Fruit fly (Drosophila melanogaster): ENCODE measurements around the gene Cyp4s3.

Gene Cyp4s3

dm6 chrX:15080780-15081402 lies 35.5 kb downstream of the Cyp4s3 start, which contains the start of gene CG33177 (continued):
- TF ChIP-seq Mes4 (GFP tag; optimal IDR thresholded peaks at IDR 0.05) (peak; percentile 5), Trl (optimal IDR thresholded peaks at IDR 0.05) (no peak), Trl (GFP tag; optimal IDR thresholded peaks at IDR 0.05) (no peak), gt (GFP tag; IDR thresholded peaks at IDR 0.05) (no peak), CG9609 (GFP tag; optimal IDR thresholded peaks at IDR 0.05) (no peak), Xbp1 (GFP tag; optimal IDR thresholded peaks at IDR 0.05) (peak; percentile 28), Dp (GFP tag; optimal IDR thresholded peaks at IDR 0.05) (peak; percentile 8), ftz-f1 (GFP tag; optimal IDR thresholded peaks at IDR 0.05) (no peak), slp2 (GFP tag; optimal IDR thresholded peaks at IDR 0.05) (no peak), BtbVII (GFP tag; optimal IDR thresholded peaks at IDR 0.05) (no peak), Oli (tag; optimal IDR thresholded peaks at IDR 0.05) (no peak), CG16813 (GFP tag; IDR thresholded peaks at IDR 0.05; ENCODE audit: partially characterized antibody) (no peak), Eip74EF (GFP tag; optimal IDR thresholded peaks at IDR 0.05) (peak in 1 of 2 experiments; percentile 34), ash1 (GFP tag; optimal IDR thresholded peaks at IDR 0.05) (no peak), CG16863 (GFP tag; optimal IDR thresholded peaks at IDR 0.05) (no peak), CG14860 (GFP tag; IDR thresholded peaks at IDR 0.05; ENCODE audit: partially characterized antibody) (no peak), wor (GFP tag; IDR thresholded peaks at IDR 0.05) (no peak), CG8290 (GFP tag; optimal IDR thresholded peaks at IDR 0.05) (peak; percentile 43), CG8290 (tag; optimal IDR thresholded peaks at IDR 0.05) (peak in 1 of 2 experiments; percentile 8), sens-2 (GFP tag; IDR thresholded peaks at IDR 0.05) (no peak), CG17186 (GFP tag; optimal IDR thresholded peaks at IDR 0.05) (no peak), CG10543 (GFP tag; optimal IDR thresholded peaks at IDR 0.05) (peak; percentile 26), zen (tag; optimal IDR thresholded peaks at IDR 0.05) (peak; percentile 79), CG18619 (GFP tag; optimal IDR thresholded peaks at IDR 0.05) (peak; percentile 16), Awh (GFP tag; IDR thresholded peaks at IDR 0.05) (no peak)

DNA sequence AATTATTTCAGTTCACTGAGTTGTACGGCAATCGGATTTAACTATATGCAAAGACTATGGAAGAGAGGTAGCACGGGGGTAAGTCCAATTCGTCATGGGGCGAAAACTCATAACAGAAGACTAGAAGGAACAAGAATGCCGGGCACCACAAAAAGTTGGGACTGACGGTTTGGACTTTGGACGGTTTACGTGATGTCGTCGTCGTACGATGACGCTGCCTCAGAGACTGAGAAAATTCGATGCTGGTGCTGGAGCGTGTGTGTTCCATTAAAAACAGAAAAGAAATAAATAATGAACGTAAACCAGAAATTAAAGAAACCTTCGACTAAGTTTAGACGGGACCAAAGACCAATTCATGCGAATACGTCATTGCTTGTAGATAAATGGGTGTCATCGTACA lies 36.4 kb downstream of the Cyp4s3 start:
- TF ChIP-seq zen2 (GFP tag; IDR thresholded peaks at IDR 0.05; ENCODE audit: partially characterized antibody): no peak
- peak; percentile 93 for TF ChIP-seq nom (GFP tag; optimal IDR thresholded peaks at IDR 0.05)
- peak; percentile 2 for TF ChIP-seq D19B (GFP tag; optimal IDR thresholded peaks at IDR 0.05)
- peak; percentile 28 for TF ChIP-seq CG13894 (tag; optimal IDR thresholded peaks at IDR 0.05)
- TF ChIP-seq nerfin-2 (GFP tag; IDR thresholded peaks at IDR 0.05; ENCODE audit: partially characterized antibody): no peak
- TF ChIP-seq bsh (GFP tag; optimal IDR thresholded peaks at IDR 0.05): peak in 1 of 2 experiments; percentile 17

- peak; percentile 22 for TF ChIP-seq sd (tag; optimal IDR thresholded peaks at IDR 0.05)
- TF ChIP-seq CG34376 (GFP tag; optimal IDR thresholded peaks at IDR 0.05): peak; percentile 60
- TF ChIP-seq Sox102F (GFP tag; optimal IDR thresholded peaks at IDR 0.05): no peak
- peak; percentile 25 for TF ChIP-seq sug (tag; optimal IDR thresholded peaks at IDR 0.05)
- no peak for TF ChIP-seq CG8089 (GFP tag; optimal IDR thresholded peaks at IDR 0.05)
- peak; percentile 8 for TF ChIP-seq D19B (GFP tag; optimal IDR thresholded peaks at IDR 0.05)
- no peak for TF ChIP-seq CG10431 (GFP tag; optimal IDR thresholded peaks at IDR 0.05)
- peak; percentile 2 for TF ChIP-seq cwo (GFP tag; optimal IDR thresholded peaks at IDR 0.05)
- peak in 1 of 2 experiments; percentile 65 for TF ChIP-seq Pdp1 (GFP tag; optimal IDR thresholded peaks at IDR 0.05)
- TF ChIP-seq sens (GFP tag): peak; percentile 23
- 0 out of 2 replicates have a peak, but pooled peaks have one; percentile 28 for TF ChIP-seq Drgx (GFP tag; IDR thresholded peaks at IDR 0.05)
- TF ChIP-seq so (GFP tag; IDR thresholded peaks at IDR 0.05): 0 out of 3 replicates have a peak, but pooled peaks have one; percentile 21
- TF ChIP-seq exex (tag; optimal IDR thresholded peaks at IDR 0.05): peak; percentile 66
- no peak for TF ChIP-seq Oaz (GFP tag; IDR thresholded peaks at IDR 0.05)
- no peak for TF ChIP-seq hth (optimal IDR thresholded peaks at IDR 0.05)
- TF ChIP-seq nau (GFP tag; optimal IDR thresholded peaks at IDR 0.05): no peak
- peak in 1 of 2 experiments; percentile 18 for TF ChIP-seq bsh (GFP tag; optimal IDR thresholded peaks at IDR 0.05)
- no peak for TF ChIP-seq CG12942 (GFP tag; optimal IDR thresholded peaks at IDR 0.05)
- peak; percentile 19 for TF ChIP-seq CG10543 (GFP tag; optimal IDR thresholded peaks at IDR 0.05)
Measured at dm6 chrX:15079163-15079809, 37.1 kb downstream of the Cyp4s3 start.

Data from whole organism, embryonic.